Fruit fly (Drosophila melanogaster) whole organism, larva: ENCODE results near the gene CG14671.

Experiments used
- noc ChIP-seq: fragments of 200-800 bp; sonication (Bioruptor generic); optimal IDR thresholded peaks from 3 replicates; lab custom pipeline; 2019; ENCODE audit warnings: missing biosample characterization, mild to moderate bottlenecking, missing genetic modification characterization, moderate library complexity

Gene CG14671

DNA sequence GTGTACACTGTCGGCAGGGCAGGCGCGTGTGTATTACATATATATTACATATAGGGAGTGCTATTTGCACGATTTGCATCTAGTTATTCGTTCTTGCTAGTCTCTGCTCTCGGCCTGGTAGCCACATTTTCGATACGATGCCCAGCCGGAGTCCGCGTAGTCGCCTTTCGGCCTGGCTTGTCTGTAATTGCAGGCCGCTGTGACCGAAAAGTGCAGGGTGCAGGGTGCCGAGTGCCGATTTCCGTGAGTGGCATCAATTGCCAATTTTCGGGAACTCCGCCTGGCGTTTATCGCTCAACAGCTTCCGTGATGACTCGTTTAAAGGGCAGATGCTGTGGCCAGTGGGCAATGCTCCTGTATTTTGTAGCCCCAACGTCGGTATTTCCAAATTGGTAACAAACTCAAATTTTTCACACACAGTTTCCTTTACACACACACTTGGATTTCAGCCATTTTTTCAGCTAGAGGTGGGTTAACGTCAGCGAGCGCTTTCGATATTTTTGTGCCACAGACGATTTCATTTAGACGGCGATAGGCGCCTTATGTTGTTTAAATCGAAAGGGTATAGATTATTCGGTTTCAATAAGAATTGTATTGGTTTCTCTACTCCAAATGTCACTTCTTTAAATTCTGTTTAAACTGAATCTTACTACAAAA is 23.4 kb upstream of the CG14671 start, which contains the start of gene CG2926:
CG2926 (minus strand) TSS at position 518 of the 657 bp plus-strand sequence.
- TF ChIP-seq noc (tag; lab: Kevin White, UChicago) = no peak

DNA sequence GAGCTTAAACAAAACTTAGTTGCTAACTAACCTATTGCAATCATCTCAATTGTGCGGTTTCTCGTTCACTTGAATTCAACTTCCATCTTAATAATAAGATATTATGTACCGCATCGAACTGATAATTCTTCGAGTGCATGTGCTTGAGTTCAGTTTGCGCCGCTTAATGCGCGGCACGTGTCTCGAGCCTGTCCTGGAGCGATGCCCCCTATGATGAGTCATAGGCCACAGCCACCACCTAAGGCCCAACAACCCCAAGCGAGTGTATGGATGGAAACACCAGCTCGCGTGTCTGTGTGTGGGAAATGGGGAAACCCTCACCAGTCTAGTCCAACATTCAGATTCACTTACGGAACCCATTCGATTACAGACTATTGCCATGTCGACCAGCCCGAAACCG is 9.3 kb upstream of the CG14671 start:
- TF ChIP-seq noc (tag; lab: Kevin White, UChicago) = no peak

DNA sequence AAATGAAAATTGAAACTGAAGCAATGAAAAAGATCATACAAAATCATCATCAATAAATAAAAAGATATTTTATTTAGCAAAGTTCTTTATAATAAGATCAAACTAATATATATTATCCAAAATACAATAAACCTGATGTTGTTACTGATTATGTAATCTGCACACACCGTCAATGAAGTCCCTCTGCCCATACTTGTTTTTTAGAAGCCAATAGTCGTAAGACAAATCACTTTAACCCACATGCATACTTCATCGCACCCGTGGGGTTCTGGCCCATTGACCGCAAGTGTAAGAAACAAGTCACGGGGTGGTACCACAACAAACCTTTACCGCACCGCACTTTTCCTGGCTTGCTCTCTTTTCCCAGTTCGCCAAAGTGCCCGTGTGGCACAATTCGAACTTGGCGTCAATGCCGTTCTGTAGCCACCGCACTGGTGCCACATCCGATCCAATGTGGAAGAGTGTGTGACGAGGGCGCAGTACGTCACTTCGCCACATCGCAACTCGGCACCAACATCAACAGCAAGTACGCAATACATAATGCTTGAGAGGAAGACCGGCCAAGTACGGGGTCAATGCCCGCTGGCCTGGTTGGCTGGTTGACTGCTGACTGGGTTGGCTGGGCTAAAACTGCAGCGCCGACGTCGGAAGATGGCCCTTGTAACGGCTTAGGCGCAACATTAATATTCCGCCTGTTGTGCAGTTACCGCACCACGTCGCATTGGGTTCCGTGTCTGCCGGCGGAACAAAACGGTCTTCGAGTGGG is 8.5 kb upstream of the CG14671 start:
- TF ChIP-seq noc (tag; lab: Kevin White, UChicago) = no peak

DNA sequence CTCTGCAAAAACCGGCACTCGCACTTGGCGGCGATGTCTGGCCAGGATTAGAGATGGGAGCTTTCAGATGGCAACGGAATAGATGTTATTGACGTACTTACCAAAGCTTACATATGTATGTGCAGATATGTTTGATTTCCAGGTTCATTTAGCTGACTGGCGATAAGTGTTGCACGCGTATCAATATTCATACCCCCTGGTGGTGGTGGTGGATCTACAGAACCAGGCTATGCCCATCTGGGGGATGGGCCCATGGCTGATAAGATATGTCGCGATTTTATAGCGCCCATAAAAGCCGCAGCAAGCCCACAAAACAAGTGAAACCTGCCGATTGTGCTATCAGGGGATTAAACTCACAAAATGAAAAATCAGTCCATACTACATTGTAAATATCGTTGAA is 7.1 kb upstream of the CG14671 start:
- no peak for TF ChIP-seq noc (tag; lab: Kevin White, UChicago)

DNA sequence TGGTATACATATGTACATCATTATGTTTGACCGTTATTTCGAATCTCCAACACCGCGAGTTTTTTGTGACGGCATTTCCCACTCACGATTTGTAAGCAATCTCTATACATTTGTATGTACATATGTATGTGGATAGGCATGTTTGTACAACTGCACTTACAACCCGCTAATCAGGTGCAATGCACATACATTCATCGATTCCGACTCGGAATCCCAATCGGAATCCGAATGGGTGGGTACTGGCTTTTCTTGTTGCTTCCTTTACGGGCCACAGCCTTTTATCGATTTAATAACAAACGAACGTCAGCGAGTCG is 6.8 kb upstream of the CG14671 start:
- no peak for TF ChIP-seq noc (tag; lab: Kevin White, UChicago)

DNA sequence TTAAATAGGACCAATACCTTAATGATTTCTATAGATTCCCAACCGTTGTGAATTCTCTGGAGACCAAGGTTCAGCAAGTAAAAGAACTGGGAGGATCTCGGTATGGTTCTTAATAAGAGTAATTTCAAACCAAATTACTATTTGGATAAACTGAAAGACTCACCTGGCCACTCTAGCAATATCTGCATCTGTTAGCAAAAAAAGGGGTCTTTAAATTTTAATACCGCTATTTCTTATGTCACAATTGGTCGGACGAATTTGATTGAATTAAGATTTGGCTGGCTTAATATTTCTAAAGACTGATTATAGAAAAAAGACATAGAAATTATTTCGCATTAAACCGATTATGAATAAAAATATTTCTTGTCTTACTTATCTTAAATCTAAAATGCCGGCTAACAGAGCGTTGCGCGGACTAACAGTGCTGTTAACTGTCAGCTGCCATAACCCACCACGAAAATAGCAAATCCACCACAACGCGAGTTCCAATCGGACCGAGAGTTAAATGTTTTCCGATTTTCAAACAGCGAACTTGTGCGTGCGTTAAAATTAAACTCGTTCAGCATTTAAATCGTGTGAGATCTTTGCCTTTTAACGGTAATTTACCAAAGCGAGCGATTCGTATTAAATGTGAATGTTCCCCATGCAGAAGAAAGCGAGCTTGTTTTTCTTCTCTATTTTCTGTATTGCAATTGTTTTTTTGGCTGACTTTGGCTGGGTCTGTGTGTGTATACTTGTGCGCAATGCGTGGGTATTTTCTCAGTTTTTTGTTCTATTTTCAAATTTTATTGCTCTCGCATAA is 6.2 kb upstream of the CG14671 start, which contains the start of gene CRMP:
CRMP (plus strand) TSS at position 474 of the 802 bp plus-strand sequence.
- no peak for TF ChIP-seq noc (tag; lab: Kevin White, UChicago)

DNA sequence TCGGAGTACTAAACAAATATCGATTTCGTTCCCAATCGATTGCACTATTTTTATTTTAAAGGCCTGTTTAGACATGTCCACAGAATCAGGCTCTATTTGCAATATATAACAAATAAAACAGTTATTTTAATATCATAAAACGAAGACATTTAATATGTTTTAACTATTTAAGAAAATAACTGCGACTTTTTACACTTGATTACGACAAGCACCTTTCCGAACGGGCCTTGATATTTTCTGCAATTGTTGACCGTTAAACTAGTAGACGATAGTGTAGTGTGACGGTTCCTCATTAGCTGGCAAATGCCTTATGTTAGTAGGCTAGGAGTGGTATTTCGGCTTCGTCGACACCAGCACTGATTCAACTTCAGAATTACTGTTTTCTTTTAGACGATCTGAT is 4.0 kb upstream of the CG14671 start, which contains the start of the genes CG2931 and Rheb:
CG2931 (minus strand) TSS at position 26 of the 400 bp plus-strand sequence.
Rheb (plus strand) TSS at position 332 of the 400 bp plus-strand sequence.
- TF ChIP-seq noc (tag; lab: Kevin White, UChicago) = peak; percentile 23

DNA sequence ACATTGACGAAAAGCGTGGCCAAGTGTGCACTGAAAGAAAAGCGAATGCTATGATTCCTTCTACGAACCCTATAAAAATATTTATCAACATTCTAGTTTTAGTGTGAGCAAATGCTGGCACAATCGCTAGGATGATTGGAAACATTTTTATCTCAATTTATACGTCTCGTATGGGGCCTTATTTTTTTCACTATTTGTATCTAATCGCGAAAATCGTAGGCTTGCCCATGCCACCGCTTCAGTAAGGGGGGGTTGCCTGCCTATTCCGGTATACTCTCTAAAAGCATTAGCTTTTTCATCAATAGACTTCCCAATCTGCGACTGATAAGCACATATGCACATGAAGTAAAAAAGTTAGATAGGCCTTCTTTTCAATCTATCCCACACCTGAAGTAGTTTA is 1.0 kb upstream of the CG14671 start:
- TF ChIP-seq noc (tag; lab: Kevin White, UChicago) = peak; percentile 88

DNA sequence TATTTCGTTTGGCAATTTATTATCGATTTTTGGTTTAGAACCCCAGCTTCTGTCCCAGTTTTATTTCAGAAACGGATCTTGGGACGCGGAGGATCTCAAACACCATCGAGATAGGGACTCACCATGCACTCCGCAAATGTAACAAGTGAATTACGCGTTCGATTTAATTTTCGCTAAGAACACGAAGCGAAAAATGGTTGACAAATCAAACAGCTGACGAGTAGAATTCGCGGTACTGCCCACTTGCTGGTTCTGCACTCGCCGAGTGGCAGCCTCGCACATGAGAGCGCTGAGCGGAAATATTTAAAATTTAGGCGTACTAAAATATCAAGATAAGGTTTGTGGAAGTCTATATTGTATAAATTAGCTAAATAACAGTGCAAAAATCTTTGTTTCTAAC is 1.2 kb downstream of the CG14671 start, which contains the start of gene Pi4KIIalpha:
Pi4KIIalpha (minus strand) TSS at position 233 of the 400 bp plus-strand sequence.
- no peak for TF ChIP-seq noc (tag; lab: Kevin White, UChicago)

DNA sequence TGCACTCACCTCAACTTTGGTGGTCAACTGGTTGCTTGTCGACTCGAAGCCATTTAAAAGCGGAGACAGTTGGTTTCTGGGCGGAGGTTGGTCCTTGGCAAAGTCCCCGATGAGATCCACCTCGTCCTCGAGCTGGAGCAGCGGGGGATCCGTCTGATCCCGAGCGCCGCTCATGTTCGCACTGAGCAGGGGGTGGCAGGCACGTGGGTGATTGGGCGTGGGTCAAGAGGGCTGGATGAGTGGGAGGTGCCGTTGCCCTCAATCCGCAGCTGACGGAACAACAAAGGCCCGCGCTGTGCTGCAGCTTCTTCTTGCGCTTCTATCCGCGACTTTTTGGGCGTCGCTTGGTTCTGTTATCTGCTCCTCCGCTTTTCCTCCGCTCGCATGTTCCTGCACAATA is 1.7 kb downstream of the CG14671 start:
- no peak for TF ChIP-seq noc (tag; lab: Kevin White, UChicago)

DNA sequence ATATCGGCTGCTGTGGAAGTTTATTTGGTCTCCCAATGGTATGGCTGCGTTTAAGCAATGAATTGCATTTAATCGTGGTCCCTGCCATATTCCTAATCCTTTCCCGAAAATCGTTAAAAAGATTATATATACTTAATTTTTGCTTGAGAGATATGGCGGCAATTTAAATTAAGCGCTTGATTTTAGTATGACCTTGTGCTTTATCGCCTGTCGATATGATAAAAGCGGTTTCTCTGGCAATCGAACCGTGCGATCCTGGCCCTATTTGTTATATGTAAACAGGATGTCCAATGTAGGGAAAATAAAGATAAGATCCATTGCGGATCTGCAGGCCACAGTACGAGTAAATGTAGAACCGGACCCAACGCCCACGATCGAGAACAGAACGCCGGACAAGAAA is 9.8 kb downstream of the CG14671 start, which contains the start of gene Snm1:
Snm1 (plus strand) TSS at position 233 of the 400 bp plus-strand sequence.
- TF ChIP-seq noc (tag; lab: Kevin White, UChicago) = no peak

DNA sequence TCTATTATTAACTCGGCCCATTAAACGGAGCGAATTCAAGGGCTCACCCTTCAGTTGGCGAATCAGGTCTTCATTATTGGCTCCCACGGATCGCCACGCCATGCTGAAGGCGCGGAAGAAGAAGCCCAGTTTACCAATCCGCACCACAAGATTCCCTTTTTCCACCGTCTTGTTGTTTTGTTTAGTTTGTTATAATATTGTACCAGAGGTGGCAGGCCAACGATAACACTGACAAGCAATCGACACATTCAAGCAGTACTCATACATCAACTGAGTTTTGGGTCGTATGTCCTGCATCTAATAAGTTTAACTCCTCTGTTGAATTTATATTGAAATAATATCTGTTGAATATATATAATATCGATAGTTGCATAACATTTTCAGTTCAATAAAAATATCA is 10.5 kb downstream of the CG14671 start, which contains the start of gene Pcmt:
Pcmt (minus strand) TSS at position 235 of the 400 bp plus-strand sequence.
- TF ChIP-seq noc (tag; lab: Kevin White, UChicago) = no peak

DNA sequence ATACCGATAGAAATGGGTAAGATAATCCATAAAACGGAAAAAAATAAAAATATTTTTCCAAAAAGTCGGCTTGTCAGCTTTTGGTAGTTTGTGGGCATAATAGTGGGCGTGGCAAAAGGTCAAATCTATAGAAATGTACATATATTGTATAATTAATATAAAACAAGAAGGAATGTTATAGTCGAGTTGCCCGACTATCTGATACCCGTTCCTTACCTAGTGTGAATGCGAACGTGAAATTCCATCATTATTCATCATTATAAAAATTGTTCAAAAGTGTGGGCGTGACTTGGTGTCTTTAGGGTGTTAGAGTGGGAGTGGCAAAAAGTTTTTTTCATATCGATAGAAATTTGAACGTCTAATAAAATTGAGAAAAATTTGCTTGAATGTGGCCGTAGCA is 13.0 kb downstream of the CG14671 start:
- no peak for TF ChIP-seq noc (tag; lab: Kevin White, UChicago)

DNA sequence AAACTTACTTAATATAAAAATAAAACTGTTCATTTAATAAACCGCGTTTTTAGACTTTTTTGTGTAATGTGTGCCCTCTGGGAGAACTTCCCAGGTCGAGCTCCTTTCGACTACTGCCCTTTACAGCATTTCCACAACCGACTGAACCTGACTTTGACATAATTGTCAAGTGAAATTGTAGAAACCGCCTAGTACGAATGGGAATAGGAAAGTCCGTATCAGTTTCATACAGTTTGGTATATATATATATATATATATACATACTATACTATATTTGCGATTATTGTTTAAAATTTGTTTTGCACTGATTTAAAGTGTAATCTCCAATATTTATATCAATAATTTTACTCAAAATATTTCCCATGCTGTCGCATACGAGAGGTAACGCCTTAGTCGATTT is 13.5 kb downstream of the CG14671 start, which contains the start of gene mia:
mia (minus strand) TSS at position 101 of the 400 bp plus-strand sequence.
- TF ChIP-seq noc (tag; lab: Kevin White, UChicago) = no peak

DNA sequence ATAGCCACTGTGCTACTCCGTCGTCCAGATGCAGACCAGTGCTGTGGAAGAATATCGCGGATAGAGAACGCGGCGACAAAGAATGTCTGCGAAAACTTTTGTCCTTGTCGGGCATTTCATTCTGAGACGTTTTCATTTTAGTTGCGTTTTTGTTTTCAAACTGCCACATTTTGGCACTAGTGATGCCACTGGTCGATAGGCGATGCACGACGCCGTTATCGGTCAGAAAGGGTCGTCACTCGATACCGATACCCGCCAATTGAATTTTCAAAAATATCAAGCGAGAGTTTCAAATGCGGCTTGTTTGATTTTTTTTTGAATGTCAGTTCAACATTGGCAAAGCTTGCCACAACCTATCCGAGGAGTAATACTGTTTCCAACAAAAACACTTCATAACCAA is 14.2 kb downstream of the CG14671 start:
- TF ChIP-seq noc (tag; lab: Kevin White, UChicago) = no peak
